Fruit fly (Drosophila melanogaster): ENCODE measurements around the gene Or71a.
A peak's percentile ranks its signal among the peaks of the same experiment; 100 is the strongest.

The Or71a gene

DNA sequence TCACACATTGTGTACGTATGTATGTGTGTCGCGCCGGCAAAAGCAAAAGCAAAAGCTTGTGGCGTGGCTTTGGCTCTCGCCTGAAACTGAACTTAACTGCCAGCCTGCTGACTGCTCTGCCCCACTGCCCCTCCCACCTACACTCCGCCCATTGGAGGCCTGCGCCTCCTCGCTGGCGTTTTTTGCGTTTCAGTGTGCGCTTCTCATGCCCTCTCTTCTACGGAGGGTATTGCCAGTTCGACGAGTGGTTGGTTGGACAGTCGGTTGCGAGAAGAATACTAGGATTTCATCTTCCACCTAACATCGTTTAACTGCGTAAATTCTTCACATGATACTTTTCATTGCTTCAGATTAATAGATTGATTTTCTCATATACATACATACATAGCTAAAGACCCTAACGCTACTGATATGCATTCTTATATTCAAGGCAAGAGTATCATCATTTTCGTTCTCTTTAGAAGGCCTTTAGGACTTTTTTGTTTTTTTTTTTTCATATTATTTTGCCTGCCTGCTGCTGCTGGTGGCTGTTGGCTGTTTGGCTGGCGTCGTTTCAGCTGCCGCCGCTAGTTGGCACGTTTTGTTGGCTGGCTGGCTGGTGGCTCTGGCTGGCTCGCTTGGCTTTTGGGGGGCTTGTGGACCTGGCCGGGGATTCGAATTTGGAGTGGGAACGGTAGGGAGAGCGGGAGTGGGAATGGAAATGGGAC, 26.8 kb upstream of the Or71a start (continued):
- TF ChIP-seq CG7745 (tag; optimal IDR thresholded peaks at IDR 0.05) (no peak), HmgZ (tag; optimal IDR thresholded peaks at IDR 0.05) (no peak), YL-1 (GFP tag; optimal IDR thresholded peaks at IDR 0.05) (no peak), Jarid2 (GFP tag; optimal IDR thresholded peaks at IDR 0.05) (no peak), luna (GFP tag; optimal IDR thresholded peaks at IDR 0.05) (peak; percentile 32), lbe (GFP tag; optimal IDR thresholded peaks at IDR 0.05) (peak; percentile 59), CG17361 (GFP tag; IDR thresholded peaks at IDR 0.05) (peak; percentile 70; the same call in 2 of the 3 replicates), nerfin-2 (GFP tag; IDR thresholded peaks at IDR 0.05; ENCODE audit: partially characterized antibody) (no peak), pnt (GFP tag; optimal IDR thresholded peaks at IDR 0.05) (peak; percentile 65), CG6765 (GFP tag; optimal IDR thresholded peaks at IDR 0.05) (no peak), CG2116 (GFP tag; optimal IDR thresholded peaks at IDR 0.05) (no peak), kni (GFP tag; optimal IDR thresholded peaks at IDR 0.05) (no peak), Atf3 (GFP tag; optimal IDR thresholded peaks at IDR 0.05) (no peak), CG10267 (tag; optimal IDR thresholded peaks at IDR 0.05) (peak; percentile 20), CG9727 (GFP tag; optimal IDR thresholded peaks at IDR 0.05) (peak; percentile 56), CG10366 (GFP tag; IDR thresholded peaks at IDR 0.05) (peak; percentile 47; the same call in 1 of the 2 replicates), CG12391 (tag; optimal IDR thresholded peaks at IDR 0.05) (peak; percentile 62), zf30C (GFP tag; optimal IDR thresholded peaks at IDR 0.05) (no peak), hb (GFP tag; IDR thresholded peaks at IDR 0.05; ENCODE audit: partially characterized antibody) (no peak), lilli (GFP tag; optimal IDR thresholded peaks at IDR 0.05) (peak; percentile 85), zfh2 (GFP tag; optimal IDR thresholded peaks at IDR 0.05) (peak; percentile 62), zen2 (GFP tag; IDR thresholded peaks at IDR 0.05; ENCODE audit: partially characterized antibody) (no peak), sens (GFP tag) (peak; percentile 89), dimm (GFP tag; IDR thresholded peaks at IDR 0.05) (no peak), az2 (GFP tag; optimal IDR thresholded peaks at IDR 0.05) (peak; percentile 32), Spps (tag; optimal IDR thresholded peaks at IDR 0.05) (no peak), tgo (GFP tag; IDR thresholded peaks at IDR 0.05) (no peak; the same call in 1 of the 3 replicates), CG3065 (GFP tag; optimal IDR thresholded peaks at IDR 0.05) (no peak), CG6683 (GFP tag; optimal IDR thresholded peaks at IDR 0.05) (no peak), Oli (tag; optimal IDR thresholded peaks at IDR 0.05) (peak; percentile 66), Rx (GFP tag; IDR thresholded peaks at IDR 0.05) (0 out of 2 replicates have a peak, but pooled peaks have one; percentile 44), tio (GFP tag; optimal IDR thresholded peaks at IDR 0.05) (peak; percentile 32), Atf-2 (GFP tag; optimal IDR thresholded peaks at IDR 0.05) (peak; percentile 50), Dp (GFP tag; optimal IDR thresholded peaks at IDR 0.05) (no peak), CG6791 (GFP tag; IDR thresholded peaks at IDR 0.05; ENCODE audit: partially characterized antibody) (no peak), eyg (GFP tag; optimal IDR thresholded peaks at IDR 0.05) (peak; percentile 33), NC2α (GFP tag; optimal IDR thresholded peaks at IDR 0.05) (no peak), odd (GFP tag; optimal IDR thresholded peaks at IDR 0.05) (no peak), CG3407 (GFP tag; optimal IDR thresholded peaks at IDR 0.05) (peak; percentile 1), tna (GFP tag; IDR thresholded peaks at IDR 0.05; ENCODE audit: partially characterized antibody) (no peak), CG6654 (GFP tag; optimal IDR thresholded peaks at IDR 0.05) (no peak), CG34422 (GFP tag; IDR thresholded peaks at IDR 0.05) (no peak; the same call in 2 of the 3 replicates), CG4820 (GFP tag; optimal IDR thresholded peaks at IDR 0.05) (no peak), CG2889 (GFP tag; IDR thresholded peaks at IDR 0.05) (0 out of 3 replicates have a peak, but pooled peaks have one; percentile 7), CG14860 (GFP tag; IDR thresholded peaks at IDR 0.05; ENCODE audit: partially characterized antibody) (no peak), tup (GFP tag; optimal IDR thresholded peaks at IDR 0.05) (no peak), HLH54F (GFP tag; optimal IDR thresholded peaks at IDR 0.05) (peak; percentile 52), al (GFP tag; IDR thresholded peaks at IDR 0.05) (peak; percentile 38; the same call in 1 of the 2 replicates), Hr51 (GFP tag; optimal IDR thresholded peaks at IDR 0.05) (peak in 1 of 2 experiments; percentile 69)
